Worm (Caenorhabditis elegans) whole organism, late embryonic: ENCODE data around the gene Y22D7AR.3.
A peak's percentile ranks its signal among the peaks of the same experiment; 100 is the strongest.

Source experiments
- C38D4.7 ChIP-seq: fragments of 200-800 bp; sonication (Bioruptor generic); optimal IDR thresholded peaks from 2 replicates; lab custom pipeline; 2018; ENCODE audit warnings: mild to moderate bottlenecking, missing genetic modification characterization, moderate library complexity, missing compliant biosample characterization
- K02D7.2 ChIP-seq: sonication (generic microtip); optimal IDR thresholded peaks from 2 replicates; lab custom pipeline; 2017; ENCODE audit warnings: mild to moderate bottlenecking, missing genetic modification characterization, missing compliant biosample characterization
- K09A11.1 ChIP-seq: sonication (generic microtip); optimal IDR thresholded peaks from 2 replicates; lab custom pipeline; 2017; ENCODE audit warnings: antibody characterized with exemption, mild to moderate bottlenecking, missing genetic modification characterization, missing compliant biosample characterization; ENCODE audit not compliant: insufficient read depth
- T23F11.4 ChIP-seq: fragments of 200-800 bp; sonication (Bioruptor generic); optimal IDR thresholded peaks from 2 replicates; lab custom pipeline; 2018; ENCODE audit warnings: mild to moderate bottlenecking, missing genetic modification characterization, missing compliant biosample characterization
- Y22D7AL.16 ChIP-seq: sonication (generic microtip); optimal IDR thresholded peaks from 2 replicates; lab custom pipeline; 2016; ENCODE audit warnings: missing genetic modification characterization, missing compliant biosample characterization
- ahr-1 ChIP-seq: sonication (generic microtip); optimal IDR thresholded peaks from 2 replicates; lab custom pipeline; 2016; ENCODE audit warnings: missing genetic modification characterization, missing compliant biosample characterization
- ceh-14 ChIP-seq: sonication (generic microtip); optimal IDR thresholded peaks from 2 replicates; lab custom pipeline; 2016; ENCODE audit warnings: missing genotype, missing genetic modification characterization, missing compliant biosample characterization
- ceh-18 ChIP-seq: sonication (generic microtip); optimal IDR thresholded peaks from 2 replicates; lab custom pipeline; 2016; ENCODE audit warnings: missing genetic modification characterization, missing compliant biosample characterization
- ceh-24 ChIP-seq: sonication (generic microtip); optimal IDR thresholded peaks from 2 replicates; lab custom pipeline; 2016; ENCODE audit warnings: mild to moderate bottlenecking, missing genetic modification characterization, missing compliant biosample characterization
- ceh-30 ChIP-seq: fragments of 150-350 bp; optimal IDR thresholded peaks from 2 replicates; lab custom pipeline; 2014; ENCODE audit warnings: missing biosample characterization, missing genetic modification characterization
- ceh-31 ChIP-seq: sonication (generic microtip); optimal IDR thresholded peaks from 2 replicates; lab custom pipeline; 2016; ENCODE audit warnings: missing genetic modification characterization, missing compliant biosample characterization
- ceh-34 ChIP-seq: sonication (generic microtip); optimal IDR thresholded peaks from 2 replicates; lab custom pipeline; 2016; ENCODE audit warnings: mild to moderate bottlenecking, missing genetic modification characterization, missing compliant biosample characterization
- ceh-48 ChIP-seq: sonication (generic microtip); optimal IDR thresholded peaks from 2 replicates; lab custom pipeline; 2016; ENCODE audit warnings: missing genetic modification characterization, inconsistent platforms, missing compliant biosample characterization
- dmd-4 ChIP-seq: sonication (generic microtip); optimal IDR thresholded peaks from 2 replicates; lab custom pipeline; 2016; ENCODE audit warnings: borderline replicate concordance, missing genetic modification characterization, missing compliant biosample characterization
- dve-1 ChIP-seq: sonication (generic microtip); optimal IDR thresholded peaks from 2 replicates; lab custom pipeline; 2017; ENCODE audit warnings: antibody characterized with exemption, mild to moderate bottlenecking, missing genetic modification characterization, missing compliant biosample characterization
- elt-4 ChIP-seq: sonication (generic microtip); optimal IDR thresholded peaks from 2 replicates; lab custom pipeline; 2016; ENCODE audit warnings: missing genetic modification characterization, missing compliant biosample characterization
- ets-4 ChIP-seq: sonication (generic microtip); optimal IDR thresholded peaks from 2 replicates; lab custom pipeline; 2016; ENCODE audit warnings: missing genetic modification characterization, missing compliant biosample characterization
- fax-1 ChIP-seq: sonication (generic microtip); optimal IDR thresholded peaks from 2 replicates; lab custom pipeline; 2016; ENCODE audit warnings: missing genotype, missing genetic modification characterization, missing compliant biosample characterization
- fkh-6 ChIP-seq: sonication (generic microtip); optimal IDR thresholded peaks from 2 replicates; lab custom pipeline; 2016; ENCODE audit warnings: missing genetic modification characterization, missing compliant biosample characterization
- gmeb-2 ChIP-seq: sonication (generic microtip); optimal IDR thresholded peaks from 2 replicates; lab custom pipeline; 2016; ENCODE audit warnings: missing genetic modification characterization, inconsistent platforms, missing compliant biosample characterization
- hlh-30 ChIP-seq: sonication (generic microtip); optimal IDR thresholded peaks from 2 replicates; lab custom pipeline; 2017; ENCODE audit warnings: antibody characterized with exemption, missing genetic modification characterization, missing compliant biosample characterization; ENCODE audit not compliant: insufficient read depth
- hlh-8 ChIP-seq: sonication (generic microtip); optimal IDR thresholded peaks from 2 replicates; lab custom pipeline; 2016; ENCODE audit warnings: missing genotype, missing genetic modification characterization, missing compliant biosample characterization
- lim-6 ChIP-seq: sonication (generic microtip); optimal IDR thresholded peaks from 2 replicates; lab custom pipeline; 2016; ENCODE audit warnings: missing genetic modification characterization, missing compliant biosample characterization
- mec-3 ChIP-seq: sonication (generic microtip); optimal IDR thresholded peaks from 2 replicates; lab custom pipeline; 2016; ENCODE audit warnings: borderline replicate concordance, missing genetic modification characterization, missing compliant biosample characterization
- npax-4 ChIP-seq: sonication (generic microtip); optimal IDR thresholded peaks from 2 replicates; lab custom pipeline; 2016; ENCODE audit warnings: missing genetic modification characterization, missing compliant biosample characterization
- odd-2 ChIP-seq: sonication (generic microtip); optimal IDR thresholded peaks from 2 replicates; lab custom pipeline; 2017; ENCODE audit warnings: antibody characterized with exemption, mild to moderate bottlenecking, missing genetic modification characterization, missing compliant biosample characterization
- pag-3 ChIP-seq: sonication (generic microtip); optimal IDR thresholded peaks from 2 replicates; lab custom pipeline; 2016; ENCODE audit warnings: missing compliant biosample characterization, missing genetic modification characterization, borderline replicate concordance
- pat-9 ChIP-seq: fragments of 200-800 bp; sonication (Bioruptor generic); optimal IDR thresholded peaks from 2 replicates; lab custom pipeline; 2018; ENCODE audit warnings: mild to moderate bottlenecking, missing genetic modification characterization, moderate library complexity, missing compliant biosample characterization
- pros-1 ChIP-seq: fragments of 150-350 bp; optimal IDR thresholded peaks from 2 replicates; lab custom pipeline; 2014; ENCODE audit warnings: missing biosample characterization, missing genetic modification reagents, missing genetic modification characterization
- rnt-1 ChIP-seq: sonication (generic microtip); optimal IDR thresholded peaks from 2 replicates; lab custom pipeline; 2016; ENCODE audit warnings: missing genetic modification characterization, missing compliant biosample characterization
- sox-4 ChIP-seq: sonication (generic microtip); optimal IDR thresholded peaks from 2 replicates; lab custom pipeline; 2017; ENCODE audit warnings: mild to moderate bottlenecking, missing genetic modification characterization, inconsistent platforms, missing compliant biosample characterization
- syd-9 ChIP-seq: sonication (generic microtip); optimal IDR thresholded peaks from 2 replicates; lab custom pipeline; 2016; ENCODE audit warnings: mild to moderate bottlenecking, missing genetic modification characterization, moderate library complexity, missing compliant biosample characterization
- tbx-2 ChIP-seq: sonication (generic microtip); optimal IDR thresholded peaks from 2 replicates; lab custom pipeline; 2016; ENCODE audit warnings: missing genetic modification characterization, missing compliant biosample characterization
- ttx-3 ChIP-seq: sonication (generic microtip); optimal IDR thresholded peaks from 2 replicates; lab custom pipeline; 2016; ENCODE audit warnings: missing genetic modification reagents, missing genetic modification characterization, missing compliant biosample characterization
- unc-3 ChIP-seq, 2 experiments: fragments of 200-800 bp in 1 of 2; sonication (Bioruptor generic) in 1 of 2; sonication (generic microtip) in 1 of 2; conservative IDR thresholded peaks in 1 of 2; optimal IDR thresholded peaks in 1 of 2; 2 replicates each; pipeline versions ENCODE4 v1.3.6 to Lab custom; 2016 to 2022; ENCODE audit warnings: missing compliant biosample characterization in 2 of 2, missing genetic modification characterization in 2 of 2, missing genetic modification reagents in 1 of 2
- unc-42 ChIP-seq: sonication (generic microtip); optimal IDR thresholded peaks from 2 replicates; lab custom pipeline; 2016; ENCODE audit warnings: missing genotype, missing genetic modification characterization, missing compliant biosample characterization
- ztf-16 ChIP-seq: sonication (generic microtip); optimal IDR thresholded peaks from 2 replicates; lab custom pipeline; 2017; ENCODE audit warnings: missing genetic modification characterization, missing compliant biosample characterization

The Y22D7AR.3 gene

DNA sequence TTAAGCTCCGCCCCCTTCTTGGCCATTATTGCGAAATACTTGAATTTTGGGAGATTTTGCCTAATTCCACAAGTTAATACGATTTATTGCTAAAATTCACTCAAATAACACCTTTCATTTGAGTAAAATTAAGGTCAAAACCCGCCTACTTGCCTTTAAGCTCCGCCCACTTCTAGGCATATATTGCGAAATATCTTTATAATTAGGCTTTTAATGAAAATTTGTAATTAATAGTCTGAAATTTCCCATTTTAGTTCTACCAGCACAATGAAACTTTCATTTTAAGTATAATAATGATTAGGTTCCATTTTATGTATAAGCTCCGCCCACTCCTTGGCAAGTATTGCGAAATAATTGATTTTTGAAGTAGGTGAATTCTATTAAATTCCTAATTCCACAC lies 9.1 kb upstream of the Y22D7AR.3 start:
- no peak for TF ChIP-seq syd-9 (tag; lab: Kevin White, UChicago)
- TF ChIP-seq ceh-18 (tag; lab: Kevin White, UChicago), result no peak
- TF ChIP-seq mec-3, result no peak
- TF ChIP-seq ceh-14 (tag; lab: Kevin White, UChicago), result no peak
- no peak for TF ChIP-seq sox-4
- no peak for TF ChIP-seq dmd-4 (tag; lab: Kevin White, UChicago)
- TF ChIP-seq ceh-34, result no peak
- TF ChIP-seq T23F11.4 (GFP tag; lab: Kevin White, UChicago), result no peak
- TF ChIP-seq odd-2 (tag; lab: Kevin White, UChicago), result no peak
- TF ChIP-seq ahr-1, result no peak
- no peak for TF ChIP-seq hlh-30 (tag; lab: Kevin White, UChicago)
- TF ChIP-seq ztf-16, result no peak
- TF ChIP-seq gmeb-2 (tag; lab: Kevin White, UChicago), result no peak
- no peak for TF ChIP-seq ceh-48 (tag; lab: Kevin White, UChicago)
- TF ChIP-seq dve-1, result no peak
- TF ChIP-seq unc-42, result no peak
- TF ChIP-seq ceh-24 (tag; lab: Kevin White, UChicago), result no peak
- TF ChIP-seq lim-6 (tag; lab: Kevin White, UChicago), result no peak
- no peak for TF ChIP-seq ets-4 (tag; lab: Kevin White, UChicago)

- no peak for TF ChIP-seq hlh-8
- no peak for TF ChIP-seq syd-9 (tag; lab: Kevin White, UChicago)
- no peak for TF ChIP-seq K09A11.1
- no peak for TF ChIP-seq K02D7.2
- TF ChIP-seq ahr-1, result no peak
- TF ChIP-seq fax-1 (tag; lab: Kevin White, UChicago), result no peak
- TF ChIP-seq ztf-16, result no peak
- no peak for TF ChIP-seq unc-42
- no peak for TF ChIP-seq pat-9 (tag; lab: Kevin White, UChicago)
- no peak for TF ChIP-seq tbx-2 (tag; lab: Kevin White, UChicago)
- no peak for TF ChIP-seq lim-6 (tag; lab: Kevin White, UChicago)
- TF ChIP-seq npax-4 (tag; lab: Kevin White, UChicago), result no peak
- TF ChIP-seq ceh-34, result no peak
- no peak for TF ChIP-seq ttx-3
- TF ChIP-seq rnt-1 (tag; lab: Kevin White, UChicago), result no peak
- no peak for TF ChIP-seq ceh-30 (tag; lab: Kevin White, UChicago)
Observed at ce11 chrIII:1673320-1673719, 7.7 kb upstream of the Y22D7AR.3 start.

- no peak for TF ChIP-seq T23F11.4 (GFP tag; lab: Kevin White, UChicago)
- peak; percentile 13 for TF ChIP-seq Y22D7AL.16 (tag; lab: Kevin White, UChicago)
- TF ChIP-seq, all 69 proteins: peak for 1
Observed at ce11 chrIII:1668519-1668918, 2.9 kb upstream of the Y22D7AR.3 start, which contains the start of gene glb-30. TSS of gene glb-30 (minus strand) at chrIII:1668619.

DNA sequence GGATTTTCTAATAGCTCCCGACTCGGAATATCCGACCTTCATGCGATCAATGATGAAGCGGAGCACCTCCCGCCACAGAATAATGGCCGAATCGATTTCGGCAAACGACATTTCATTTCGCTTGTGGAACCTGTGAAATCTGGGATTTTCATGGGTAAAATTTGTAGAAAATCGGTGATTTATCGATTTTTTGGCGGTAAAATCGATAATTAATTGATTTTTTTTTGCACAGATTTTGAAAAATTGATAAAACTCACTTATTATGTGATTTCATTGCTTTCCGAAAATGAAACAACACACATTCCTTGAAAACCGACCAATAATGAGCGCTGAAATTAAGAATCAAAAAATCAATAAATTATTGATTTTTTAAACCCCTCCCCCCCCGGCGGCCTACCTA lies 1.2 kb upstream of the Y22D7AR.3 start:
- TF ChIP-seq ceh-48 (tag; lab: Kevin White, UChicago) (peak; percentile 15), pag-3 (tag; lab: Kevin White, UChicago) (no peak)
- TF ChIP-seq, all 69 proteins: peak for 1

- no peak for TF ChIP-seq ztf-16
- no peak for TF ChIP-seq T23F11.4 (GFP tag; lab: Kevin White, UChicago)
- TF ChIP-seq elt-4 (tag; lab: Kevin White, UChicago), result no peak
- TF ChIP-seq unc-3 (GFP tag; conservative IDR thresholded peaks at IDR 0.05; lab: Robert Waterston, UW), result no peak
- TF ChIP-seq unc-3 (tag; optimal IDR thresholded peaks at IDR 0.05; lab: Kevin White, UChicago), result no peak
- no peak for TF ChIP-seq hlh-30 (tag; lab: Kevin White, UChicago)
- no peak for TF ChIP-seq ceh-31 (tag; lab: Kevin White, UChicago)
- TF ChIP-seq npax-4 (tag; lab: Kevin White, UChicago), result no peak
- TF ChIP-seq C38D4.7 (GFP tag; lab: Kevin White, UChicago), result no peak
- TF ChIP-seq mec-3, result no peak
- no peak for TF ChIP-seq pros-1 (tag; lab: Kevin White, UChicago)
- no peak for TF ChIP-seq fkh-6 (tag; lab: Kevin White, UChicago)
- no peak for TF ChIP-seq K02D7.2
Observed at ce11 chrIII:1665373-1665772, 276 bp downstream of the Y22D7AR.3 start.
